Worm (Caenorhabditis elegans) whole organism, young adult: ENCODE data around the gene srz-60.

Source experiments
- C06A6.2 ChIP-seq: fragments of 200-800 bp; sonication (Bioruptor generic); conservative IDR thresholded peaks from 2 replicates; pipeline ENCODE4 v1.3.6; 2022; ENCODE audit warnings: missing genetic modification characterization, missing compliant biosample characterization
- C17E4.6 ChIP-seq: fragments of 200-800 bp; sonication (Bioruptor generic); IDR thresholded peaks from 2 replicates; pipeline ENCODE4 v1.3.6; 2022; ENCODE audit warnings: missing genetic modification reagents, missing genetic modification characterization, missing compliant biosample characterization
- F22D6.2 ChIP-seq: sonication (generic microtip); optimal IDR thresholded peaks from 2 replicates; lab custom pipeline; 2016; ENCODE audit warnings: mild to moderate bottlenecking, missing genetic modification characterization, missing compliant biosample characterization
- F37B4.10 ChIP-seq: fragments of 200-800 bp; sonication (Bioruptor generic); IDR thresholded peaks from 2 replicates; pipeline ENCODE4 v1.3.6; 2022; ENCODE audit warnings: missing genetic modification characterization, missing compliant biosample characterization
- F39B2.1 ChIP-seq: fragments of 200-800 bp; sonication (Bioruptor generic); IDR thresholded peaks from 2 replicates; pipeline ENCODE4 v1.3.6; 2022; ENCODE audit warnings: missing genetic modification reagents, missing genetic modification characterization, missing compliant biosample characterization
- F57C9.4 ChIP-seq: sonication (generic microtip); optimal IDR thresholded peaks from 2 replicates; lab custom pipeline; 2017; ENCODE audit warnings: mild to moderate bottlenecking, missing genetic modification characterization, missing compliant biosample characterization
- K12H6.12 ChIP-seq: fragments of 200-800 bp; sonication (Bioruptor generic); optimal IDR thresholded peaks from 2 replicates; lab custom pipeline; 2018; ENCODE audit warnings: mild to moderate bottlenecking, missing genetic modification characterization, missing compliant biosample characterization
- Y56A3A.18 ChIP-seq: fragments of 200-800 bp; sonication (Bioruptor generic); IDR thresholded peaks from 2 replicates; pipeline ENCODE4 v1.3.6; 2022; ENCODE audit warnings: missing genetic modification reagents, missing genetic modification characterization, missing compliant biosample characterization
- ZK185.1 ChIP-seq: sonication (generic microtip); optimal IDR thresholded peaks from 2 replicates; lab custom pipeline; 2016; ENCODE audit warnings: mild to moderate bottlenecking, missing genetic modification characterization, missing compliant biosample characterization; ENCODE audit not compliant: poor library complexity, severe bottlenecking
- akir-1 ChIP-seq: fragments of 200-800 bp; sonication (Bioruptor generic); optimal IDR thresholded peaks from 2 replicates; lab custom pipeline; 2018; ENCODE audit warnings: mild to moderate bottlenecking, missing genetic modification characterization, moderate library complexity, missing compliant biosample characterization
- aptf-3 ChIP-seq: fragments of 200-800 bp; sonication (Bioruptor generic); IDR thresholded peaks from 2 replicates; pipeline ENCODE4 v1.3.6; 2022; ENCODE audit warnings: missing genetic modification characterization, missing compliant biosample characterization
- athp-1 ChIP-seq: sonication (generic microtip); optimal IDR thresholded peaks from 2 replicates; lab custom pipeline; 2017; ENCODE audit warnings: mild to moderate bottlenecking, missing genetic modification characterization, missing compliant biosample characterization
- attf-5 ChIP-seq: fragments of 200-800 bp; sonication (Bioruptor generic); optimal IDR thresholded peaks from 2 replicates; lab custom pipeline; 2018; ENCODE audit warnings: mild to moderate bottlenecking, missing genetic modification characterization, missing compliant biosample characterization
- attf-6 ChIP-seq: fragments of 200-800 bp; sonication (Bioruptor generic); IDR thresholded peaks from 2 replicates; pipeline ENCODE4 v1.3.6; 2022; ENCODE audit warnings: missing genetic modification reagents, missing genetic modification characterization, missing compliant biosample characterization
- bed-2 ChIP-seq: fragments of 200-800 bp; sonication (Bioruptor generic); IDR thresholded peaks from 2 replicates; pipeline ENCODE4 v1.3.6; 2022; ENCODE audit warnings: missing genetic modification reagents, missing genetic modification characterization, missing compliant biosample characterization
- ceh-58 ChIP-seq: fragments of 200-800 bp; sonication (Bioruptor generic); IDR thresholded peaks from 2 replicates; pipeline ENCODE4 v1.3.6; 2022; ENCODE audit warnings: missing genetic modification characterization, missing compliant biosample characterization
- chd-7 ChIP-seq: sonication (generic microtip); optimal IDR thresholded peaks from 2 replicates; lab custom pipeline; 2016; ENCODE audit warnings: mild to moderate bottlenecking, missing genetic modification characterization, moderate library complexity, missing compliant biosample characterization
- die-1 ChIP-seq: sonication (generic microtip); optimal IDR thresholded peaks from 2 replicates; lab custom pipeline; 2016; ENCODE audit warnings: missing genotype, mild to moderate bottlenecking, missing genetic modification characterization, missing compliant biosample characterization
- dox-1 ChIP-seq: fragments of 200-800 bp; sonication (Bioruptor generic); IDR thresholded peaks from 2 replicates; pipeline ENCODE4 v1.3.6; 2022; ENCODE audit warnings: missing genetic modification reagents, missing genetic modification characterization, missing compliant biosample characterization
- efl-1 ChIP-seq: fragments of 150-350 bp; optimal IDR thresholded peaks from 2 replicates; lab custom pipeline; 2014; ENCODE audit warnings: missing biosample characterization, missing genetic modification reagents, missing genetic modification characterization
- egrh-3 ChIP-seq: fragments of 200-800 bp; sonication (Bioruptor generic); IDR thresholded peaks from 2 replicates; pipeline ENCODE4 v1.3.6; 2022; ENCODE audit warnings: missing genetic modification reagents, missing genetic modification characterization, missing compliant biosample characterization
- ekl-4 ChIP-seq: fragments of 200-800 bp; sonication (Bioruptor generic); IDR thresholded peaks from 2 replicates; pipeline ENCODE4 v1.3.6; 2022; ENCODE audit warnings: missing genetic modification reagents, missing genetic modification characterization, missing compliant biosample characterization
- ets-4 ChIP-seq: fragments of 200-800 bp; sonication (Bioruptor generic); optimal IDR thresholded peaks from 2 replicates; lab custom pipeline; 2018; ENCODE audit warnings: mild to moderate bottlenecking, missing genetic modification characterization, missing compliant biosample characterization
- him-1 ChIP-seq: sonication (generic microtip); optimal IDR thresholded peaks from 2 replicates; lab custom pipeline; 2016; ENCODE audit warnings: missing genotype, missing genetic modification reagents, missing genetic modification characterization, missing compliant biosample characterization
- hmg-1.2 ChIP-seq: fragments of 200-800 bp; sonication (Bioruptor generic); IDR thresholded peaks from 2 replicates; pipeline ENCODE4 v1.3.6; 2022; ENCODE audit warnings: missing genetic modification reagents, missing genetic modification characterization, missing compliant biosample characterization
- let-607 ChIP-seq, 2 experiments: fragments of 200-800 bp in 1 of 2; sonication (Bioruptor generic) in 1 of 2; sonication (generic microtip) in 1 of 2; optimal IDR thresholded peaks; 2 replicates each; lab custom pipeline; 2016 to 2018; ENCODE audit warnings: mild to moderate bottlenecking in 2 of 2, missing compliant biosample characterization in 2 of 2, missing genetic modification characterization in 2 of 2, moderate library complexity in 2 of 2, missing genotype in 1 of 2
- lin-35 ChIP-seq, 3 experiments: fragments of 150-350 bp in 2 of 3; sonication (generic microtip) in 1 of 3; optimal IDR thresholded peaks; 2 replicates each; lab custom pipeline; 2014 to 2018; ENCODE audit warnings: missing biosample characterization in 3 of 3, missing genetic modification characterization in 3 of 3, missing genetic modification reagents in 3 of 3
- lsy-27 ChIP-seq: sonication (generic microtip); optimal IDR thresholded peaks from 2 replicates; lab custom pipeline; 2017; ENCODE audit warnings: missing genetic modification characterization, mild to moderate bottlenecking, missing compliant biosample characterization, antibody characterized with exemption, missing genotype, borderline replicate concordance; ENCODE audit not compliant: insufficient read depth
- madf-10 ChIP-seq: sonication (generic microtip); optimal IDR thresholded peaks from 2 replicates; lab custom pipeline; 2016; ENCODE audit warnings: mild to moderate bottlenecking, missing genetic modification characterization, missing compliant biosample characterization
- madf-3 ChIP-seq: fragments of 200-800 bp; sonication (Bioruptor generic); IDR thresholded peaks from 2 replicates; pipeline ENCODE4 v1.3.6; 2022; ENCODE audit warnings: missing genetic modification reagents, missing genetic modification characterization, missing compliant biosample characterization
- mcd-1 ChIP-seq: fragments of 200-800 bp; sonication (Bioruptor generic); IDR thresholded peaks from 2 replicates; pipeline ENCODE4 v1.3.6; 2022; ENCODE audit warnings: missing genetic modification reagents, missing genetic modification characterization, missing compliant biosample characterization
- mel-28 ChIP-seq: sonication (generic microtip); optimal IDR thresholded peaks from 2 replicates; lab custom pipeline; 2016; ENCODE audit warnings: borderline replicate concordance, mild to moderate bottlenecking, missing genetic modification characterization, missing compliant biosample characterization
- mes-4 ChIP-seq: sonication (generic microtip); optimal IDR thresholded peaks from 2 replicates; lab custom pipeline; 2016; ENCODE audit warnings: missing genotype, missing genetic modification characterization, missing compliant biosample characterization
- nhr-179 ChIP-seq: sonication (generic microtip); optimal IDR thresholded peaks from 2 replicates; lab custom pipeline; 2016; ENCODE audit warnings: mild to moderate bottlenecking, missing genetic modification characterization, missing compliant biosample characterization
- pha-4 ChIP-seq: fragments of 150-350 bp; sonication (generic microtip); optimal IDR thresholded peaks from 2 replicates; lab custom pipeline; 2014; ENCODE audit warnings: missing biosample characterization, missing genetic modification reagents, missing genetic modification characterization
- rpc-1 ChIP-seq, 2 experiments: fragments of 150-350 bp in 1 of 2; sonication (generic microtip) in 1 of 2; optimal IDR thresholded peaks; 2 replicates each; lab custom pipeline; 2014 to 2018; ENCODE audit warnings: missing biosample characterization in 1 of 2, missing genetic modification characterization in 1 of 2, missing genetic modification reagents in 1 of 2, missing genotype in 1 of 2
- sdz-38 ChIP-seq: sonication (generic microtip); optimal IDR thresholded peaks from 2 replicates; lab custom pipeline; 2016; ENCODE audit warnings: missing genotype, missing genetic modification characterization, missing compliant biosample characterization
- sea-2 ChIP-seq: fragments of 200-800 bp; sonication (Bioruptor generic); IDR thresholded peaks from 2 replicates; pipeline ENCODE4 v1.3.6; 2022; ENCODE audit warnings: missing genetic modification characterization, missing compliant biosample characterization
- snpc-4 ChIP-seq, 5 experiments: fragments of 150-350 bp in 1 of 5; sonication (generic microtip) in 4 of 5; optimal IDR thresholded peaks; 2 replicates each; lab custom pipeline; 2014 to 2018; ENCODE audit warnings: missing genetic modification characterization in 5 of 5, missing biosample characterization in 3 of 5, antibody characterized with exemption in 2 of 5, mild to moderate bottlenecking in 2 of 5, missing compliant biosample characterization in 2 of 5, missing genotype in 2 of 5, moderate library complexity in 2 of 5, missing genetic modification reagents in 1 of 5
- sptf-2 ChIP-seq: fragments of 200-800 bp; sonication (Bioruptor generic); optimal IDR thresholded peaks from 2 replicates; lab custom pipeline; 2018; ENCODE audit warnings: mild to moderate bottlenecking, missing genetic modification characterization, missing compliant biosample characterization
- tbp1 ChIP-seq: fragments of 200-800 bp; sonication (Bioruptor generic); optimal IDR thresholded peaks from 2 replicates; lab custom pipeline; 2018; ENCODE audit warnings: mild to moderate bottlenecking, missing genetic modification characterization, missing compliant biosample characterization
- tlf-1 ChIP-seq: fragments of 200-800 bp; sonication (Bioruptor generic); optimal IDR thresholded peaks from 2 replicates; lab custom pipeline; 2018; ENCODE audit warnings: mild to moderate bottlenecking, missing genetic modification characterization, missing compliant biosample characterization
- unc-62 ChIP-seq: fragments of 150-350 bp; optimal IDR thresholded peaks from 2 replicates; lab custom pipeline; 2014; ENCODE audit warnings: missing biosample characterization, missing genetic modification reagents, missing genetic modification characterization
- zim-3 ChIP-seq: sonication (generic microtip); optimal IDR thresholded peaks from 2 replicates; lab custom pipeline; 2017; ENCODE audit warnings: mild to moderate bottlenecking, missing genetic modification characterization, moderate library complexity, missing compliant biosample characterization
- ztf-18 ChIP-seq: sonication (generic microtip); optimal IDR thresholded peaks from 2 replicates; lab custom pipeline; 2016; ENCODE audit warnings: missing genotype, mild to moderate bottlenecking, missing genetic modification characterization, missing compliant biosample characterization
- ztf-22 ChIP-seq: fragments of 200-800 bp; sonication (Bioruptor generic); optimal IDR thresholded peaks from 2 replicates; lab custom pipeline; 2018; ENCODE audit warnings: mild to moderate bottlenecking, missing genetic modification characterization, moderate library complexity, missing compliant biosample characterization
- ztf-28 ChIP-seq: fragments of 200-800 bp; sonication (Bioruptor generic); IDR thresholded peaks from 2 replicates; pipeline ENCODE4 v1.3.6; 2022; ENCODE audit warnings: missing genetic modification reagents, missing genetic modification characterization, missing compliant biosample characterization
- ztf-6 ChIP-seq: fragments of 200-800 bp; sonication (Bioruptor generic); IDR thresholded peaks from 2 replicates; pipeline ENCODE4 v1.3.6; 2022; ENCODE audit warnings: missing genetic modification reagents, missing genetic modification characterization, missing compliant biosample characterization

The srz-60 gene

ce11 chrIV:3384593-3384992 lies 44.1 kb upstream of the srz-60 start (continued):
- TF ChIP-seq rpc-1 (optimal IDR thresholded peaks at IDR 0.05; lab: Kevin White, UChicago) (no peak), rpc-1 (tag; optimal IDR thresholded peaks at IDR 0.05; lab: Kevin White, UChicago) (no peak), Y56A3A.18 (GFP tag; lab: Robert Waterston, UW) (no peak), sptf-2 (GFP tag; lab: Kevin White, UChicago) (no peak), lin-35 (GFP tag; optimal IDR thresholded peaks at IDR 0.05; lab: Kevin White, UChicago) (peak in 1 of 3 experiments; percentile 65), efl-1 (GFP tag; lab: Kevin White, UChicago) (no peak), attf-5 (GFP tag; lab: Kevin White, UChicago) (peak; percentile 95), ztf-6 (GFP tag; lab: Robert Waterston, UW) (no peak), pha-4 (tag; lab: Kevin White, UChicago) (no peak), ztf-28 (GFP tag; lab: Robert Waterston, UW) (no peak), F37B4.10 (no peak), C17E4.6 (GFP tag; lab: Robert Waterston, UW) (peak; percentile 59; the same call in 1 of the 2 replicates), sea-2 (GFP tag; lab: Robert Waterston, UW) (no peak), chd-7 (tag; lab: Kevin White, UChicago) (peak; percentile 66), athp-1 (peak; percentile 39), akir-1 (GFP tag; lab: Kevin White, UChicago) (no peak), bed-2 (no peak), him-1 (tag; lab: Kevin White, UChicago) (no peak), let-607 (tag; optimal IDR thresholded peaks at IDR 0.05; lab: Kevin White, UChicago) (peak in 1 of 2 experiments; percentile 50), egrh-3 (GFP tag; lab: Robert Waterston, UW) (0 out of 2 replicates have a peak, but pooled peaks have one; percentile 23), F39B2.1 (GFP tag; lab: Robert Waterston, UW) (no peak), dox-1 (peak; percentile 88), sdz-38 (tag; lab: Kevin White, UChicago) (no peak), nhr-179 (no peak), mel-28 (tag; lab: Kevin White, UChicago) (no peak), ekl-4 (GFP tag; lab: Robert Waterston, UW) (peak; percentile 93), snpc-4 (GFP tag; optimal IDR thresholded peaks at IDR 0.05; lab: Kevin White, UChicago) (no peak), snpc-4 (tag; optimal IDR thresholded peaks at IDR 0.05; lab: Kevin White, UChicago) (peak in 2 of 4 experiments; percentile 64 to 65), F22D6.2 (peak; percentile 48), tlf-1 (GFP tag; lab: Kevin White, UChicago) (peak; percentile 67), unc-62 (GFP tag; lab: Kevin White, UChicago) (no peak), ceh-58 (GFP tag; lab: Robert Waterston, UW) (no peak), lsy-27 (tag; lab: Kevin White, UChicago) (no peak), zim-3 (tag; lab: Kevin White, UChicago) (no peak), C06A6.2 (GFP tag; lab: Robert Waterston, UW) (peak; percentile 66), mes-4 (tag; lab: Kevin White, UChicago) (no peak), tbp1 (peak; percentile 51), attf-6 (GFP tag; lab: Robert Waterston, UW) (no peak), ztf-22 (peak; percentile 44), mcd-1 (GFP tag; lab: Robert Waterston, UW) (peak; percentile 91), madf-10 (tag; lab: Kevin White, UChicago) (peak; percentile 71), madf-3 (no peak), hmg-1.2 (peak; percentile 99), F57C9.4 (tag; lab: Kevin White, UChicago) (no peak), ets-4 (peak; percentile 60), aptf-3 (GFP tag; lab: Robert Waterston, UW) (no peak), K12H6.12 (tag; lab: Kevin White, UChicago) (peak; percentile 86), ztf-18 (tag; lab: Kevin White, UChicago) (peak; percentile 27), ZK185.1 (peak; percentile 46), die-1 (tag; lab: Kevin White, UChicago) (no peak)
